Worm (Caenorhabditis elegans) whole organism, L3 larva: Measurements from ENCODE around the gene C45B11.8.

Experiments
- aly-2 ChIP-seq: fragments of 150-350 bp; optimal IDR thresholded peaks from 2 replicates; lab custom pipeline; 2014; ENCODE audit warnings: missing biosample characterization, missing genetic modification characterization
- egl-27 ChIP-seq: sonication (generic microtip); optimal IDR thresholded peaks from 4 replicates; lab custom pipeline; 2017; ENCODE audit warnings: missing biosample characterization, missing genetic modification reagents, missing genetic modification characterization
- egl-5 ChIP-seq: fragments of 150-350 bp; optimal IDR thresholded peaks from 2 replicates; lab custom pipeline; 2017; ENCODE audit warnings: missing biosample characterization, missing genetic modification reagents, missing genetic modification characterization, inconsistent platforms
- lin-39 ChIP-seq: fragments of 150-350 bp; optimal IDR thresholded peaks from 2 replicates; lab custom pipeline; 2018; ENCODE audit warnings: missing biosample characterization, missing genetic modification reagents, missing genetic modification characterization
- nhr-237 ChIP-seq: fragments of 150-350 bp; optimal IDR thresholded peaks from 2 replicates; lab custom pipeline; 2014; ENCODE audit warnings: missing biosample characterization, missing genetic modification characterization
- sea-2 ChIP-seq: fragments of 150-350 bp; sonication (generic microtip); optimal IDR thresholded peaks from 4 replicates; lab custom pipeline; 2014; ENCODE audit warnings: missing biosample characterization, missing genetic modification reagents, missing genetic modification characterization

- TF ChIP-seq lin-39 (tag; lab: Kevin White, UChicago) = no peak
- TF ChIP-seq egl-5 (tag; lab: Kevin White, UChicago) = no peak
- TF ChIP-seq sea-2 (GFP tag; lab: Kevin White, UChicago) = no peak
- no peak for TF ChIP-seq aly-2 (tag; lab: Kevin White, UChicago)
- TF ChIP-seq egl-27 = no peak
- no peak for TF ChIP-seq nhr-237 (tag; lab: Kevin White, UChicago)
Observed at ce11 chrV:11048678-11049077, 8.1 kb downstream of the C45B11.8 start, which contains the start of gene srh-74.
